Worm (Caenorhabditis elegans) whole organism, dauer: ENCODE results near the gene W06G6.9.
"Not testable (repeated sequence)": the region's sequence is repeated elsewhere in the genome, so short reads cannot be mapped to it uniquely, and the experiment has no call there.

ENCODE experiments used
- unc-62 ChIP-seq: sonication (generic microtip); optimal IDR thresholded peaks from 2 replicates; lab custom pipeline; 2017; ENCODE audit warnings: missing biosample characterization, missing genetic modification reagents, missing genetic modification characterization

The W06G6.9 gene

DNA sequence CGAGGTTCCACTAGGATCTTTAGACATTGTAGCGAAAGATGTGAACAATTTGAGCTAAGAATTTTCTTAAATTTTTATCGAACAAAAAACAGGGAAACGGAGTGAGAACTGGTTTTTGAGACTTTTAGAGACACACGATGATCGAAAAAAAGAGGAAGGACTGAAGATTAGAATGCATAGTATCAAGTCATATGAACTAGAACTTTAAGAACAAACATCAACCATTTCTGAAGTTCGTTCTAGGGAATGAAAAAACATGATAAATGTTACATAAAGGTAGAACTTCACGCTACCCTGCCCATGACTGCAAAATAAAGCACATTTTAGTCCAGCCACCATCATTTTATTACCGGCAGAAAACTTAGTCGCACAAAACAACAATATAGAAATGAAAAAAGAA is at the start of gene W06G6.9:
Gene W06G6.9 (minus strand): TSS at position 101 of the 400 bp plus-strand sequence.
- no peak for TF ChIP-seq unc-62

DNA sequence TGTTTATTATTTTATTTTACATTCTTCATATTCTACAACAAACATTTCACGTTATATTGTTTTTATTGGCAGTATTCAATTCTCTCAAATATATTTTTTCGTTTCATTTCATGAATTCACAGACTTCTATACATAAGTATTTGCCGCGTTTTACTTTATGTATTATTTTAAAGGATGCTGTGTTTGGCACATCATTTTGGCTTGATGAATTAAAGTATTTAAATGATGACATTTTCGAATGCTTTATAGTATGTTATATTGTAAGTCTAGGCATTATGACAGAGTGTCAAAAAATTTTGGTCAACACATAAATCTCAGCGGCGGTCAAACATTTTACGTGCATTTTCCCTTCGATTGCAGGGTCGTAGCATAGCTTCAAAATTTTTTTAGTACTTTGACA is 49.2 kb upstream of the W06G6.9 start:
- no peak for TF ChIP-seq unc-62

DNA sequence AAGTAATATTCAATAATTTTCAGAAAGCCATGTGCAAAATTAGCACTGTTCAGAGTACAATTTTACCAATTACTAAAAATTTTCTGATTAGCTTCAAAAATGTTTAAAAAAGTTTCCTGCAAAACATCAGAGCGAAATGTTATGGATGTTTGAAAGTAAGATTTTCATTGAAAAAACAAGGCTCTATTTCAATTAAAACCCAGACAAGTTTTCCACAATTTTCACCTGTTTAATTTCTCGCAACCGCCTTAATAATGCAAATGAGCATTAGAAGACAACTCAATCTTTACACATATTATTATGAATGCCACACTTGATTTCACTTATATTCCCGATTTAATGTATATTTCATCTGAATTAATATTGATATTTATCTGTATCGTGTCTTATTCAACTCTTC is 48.3 kb upstream of the W06G6.9 start, which contains the start of gene srz-101:
Gene srz-101 (plus strand): TSS at position 301 of the 400 bp plus-strand sequence.
- no peak for TF ChIP-seq unc-62

- TF ChIP-seq unc-62 = no peak
Observed at ce11 chrV:16693732-16694131, 47.5 kb upstream of the W06G6.9 start, which contains the start of gene srw-42. Gene srw-42, minus strand, starts transcription at chrV:16693832.

ce11 chrV:16692988-16693387 is 46.7 kb upstream of the W06G6.9 start:
- TF ChIP-seq unc-62 = no peak

DNA sequence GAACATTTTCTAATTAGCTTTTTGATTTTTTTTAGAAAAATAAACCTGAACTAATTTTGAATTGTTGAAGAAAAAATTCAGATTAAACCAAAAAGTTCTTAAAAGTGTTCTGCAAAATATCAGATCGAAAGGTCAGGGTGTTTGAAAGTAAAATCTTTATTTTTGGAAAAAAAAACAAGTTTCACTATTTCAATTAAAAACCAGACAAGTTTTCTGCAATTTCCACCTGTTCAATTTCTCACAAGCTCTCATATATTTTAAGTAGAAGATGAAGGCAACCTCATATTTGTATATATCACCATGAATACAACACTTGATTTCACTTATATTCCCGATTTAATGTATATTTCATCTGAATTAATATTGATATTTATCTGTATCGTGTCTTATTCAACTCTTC is 41.0 kb upstream of the W06G6.9 start, which contains the start of gene srz-102:
Gene srz-102 (plus strand): TSS at position 301 of the 400 bp plus-strand sequence.
- no peak for TF ChIP-seq unc-62

DNA sequence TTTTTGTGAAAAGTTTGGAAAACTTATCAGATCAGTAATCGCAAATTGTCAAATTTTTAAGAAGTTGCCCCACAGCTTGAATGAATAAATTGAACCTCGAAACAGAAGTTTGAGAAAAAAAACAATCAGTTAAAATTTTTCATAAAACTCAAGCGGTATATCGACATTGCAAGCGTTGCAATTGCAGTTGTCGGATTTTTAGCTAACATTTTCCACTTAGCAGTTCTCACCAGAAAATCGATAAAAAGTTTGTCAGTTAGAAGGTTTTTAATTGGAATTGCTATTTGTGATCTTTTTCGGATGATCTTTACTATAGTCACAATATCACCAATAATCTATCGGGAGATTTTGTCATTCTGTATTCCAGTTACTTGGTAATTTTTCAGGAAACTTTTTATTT is 39.5 kb upstream of the W06G6.9 start, which contains the start of gene srw-43:
Gene srw-43 (plus strand): TSS at position 301 of the 400 bp plus-strand sequence.
- TF ChIP-seq unc-62 = no peak

DNA sequence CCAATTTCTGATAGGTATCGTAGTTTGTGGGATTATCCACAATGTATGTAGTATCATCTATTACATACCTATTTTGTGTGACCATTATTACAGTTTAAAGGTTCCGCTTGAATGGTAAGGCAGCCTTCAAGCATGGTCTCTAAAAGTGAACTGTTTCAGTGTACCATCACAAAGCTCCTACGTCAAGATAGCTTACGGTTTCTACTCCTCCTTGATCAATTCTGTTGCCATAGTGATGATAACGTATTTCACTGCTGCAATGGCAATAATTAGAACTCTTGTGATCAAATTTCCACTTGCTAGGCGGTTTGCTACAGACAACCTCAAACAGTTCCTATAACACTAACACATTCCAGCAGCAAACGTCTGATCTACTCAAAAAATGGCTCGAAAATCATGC is 37.1 kb upstream of the W06G6.9 start:
- no peak for TF ChIP-seq unc-62

- no peak for TF ChIP-seq unc-62
Observed at ce11 chrV:16682886-16683285, 36.6 kb upstream of the W06G6.9 start, which contains the start of gene srw-36. Gene srw-36, plus strand, starts transcription at chrV:16683186.

ce11 chrV:16679981-16680380 is 33.7 kb upstream of the W06G6.9 start, which contains the start of gene srw-44:
Gene srw-44, plus strand, starts transcription at chrV:16680281.
- no peak for TF ChIP-seq unc-62

DNA sequence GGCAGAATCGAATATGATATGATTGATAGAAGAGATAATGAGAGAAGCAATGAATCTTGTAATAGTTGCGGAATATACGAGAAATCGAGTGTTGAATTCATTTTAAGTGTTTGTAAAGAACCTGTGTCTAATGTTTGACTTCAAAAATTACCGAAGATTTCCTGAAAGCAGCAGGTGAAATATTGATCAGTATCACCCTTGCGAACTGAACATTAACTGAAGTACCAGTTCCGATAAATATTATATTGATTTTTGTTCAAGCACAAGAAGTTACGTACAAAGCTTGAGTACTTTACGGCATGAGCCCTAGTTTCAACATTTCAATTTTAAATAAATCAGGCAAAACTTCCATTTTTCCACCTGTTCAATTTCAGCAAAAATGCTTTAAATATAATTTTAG is 33.0 kb upstream of the W06G6.9 start, which contains the start of gene srz-103:
Gene srz-103 (minus strand): TSS at position 101 of the 400 bp plus-strand sequence.
- no peak for TF ChIP-seq unc-62

ce11 chrV:16675553-16675952 is 29.3 kb upstream of the W06G6.9 start, which contains the start of gene srz-1:
Gene srz-1, plus strand, starts transcription at chrV:16675853.
- TF ChIP-seq unc-62 = no peak

ce11 chrV:16674399-16674798 is 28.1 kb upstream of the W06G6.9 start:
- no peak for TF ChIP-seq unc-62

DNA sequence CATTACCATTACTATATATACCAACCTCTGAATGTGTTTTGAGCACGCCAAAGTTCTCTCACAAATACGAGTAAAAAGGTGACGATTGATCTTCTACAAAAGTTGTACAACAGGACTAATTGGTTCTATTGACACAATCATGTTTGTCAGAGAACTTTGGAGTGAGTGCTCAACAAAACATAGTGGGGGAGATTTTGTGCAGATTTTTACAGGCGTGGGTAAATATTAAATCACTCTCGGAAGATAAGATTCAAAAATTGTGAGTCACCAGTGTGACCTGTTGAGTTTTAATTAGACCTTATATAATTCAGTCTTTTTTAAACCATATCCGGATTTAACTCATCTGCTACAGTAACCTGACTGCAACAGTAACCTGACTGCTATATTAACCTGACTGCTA is 25.9 kb upstream of the W06G6.9 start, which contains the start of gene F14F8.8:
Gene F14F8.8 (minus strand): TSS at position 101 of the 400 bp plus-strand sequence.
- no peak for TF ChIP-seq unc-62

DNA sequence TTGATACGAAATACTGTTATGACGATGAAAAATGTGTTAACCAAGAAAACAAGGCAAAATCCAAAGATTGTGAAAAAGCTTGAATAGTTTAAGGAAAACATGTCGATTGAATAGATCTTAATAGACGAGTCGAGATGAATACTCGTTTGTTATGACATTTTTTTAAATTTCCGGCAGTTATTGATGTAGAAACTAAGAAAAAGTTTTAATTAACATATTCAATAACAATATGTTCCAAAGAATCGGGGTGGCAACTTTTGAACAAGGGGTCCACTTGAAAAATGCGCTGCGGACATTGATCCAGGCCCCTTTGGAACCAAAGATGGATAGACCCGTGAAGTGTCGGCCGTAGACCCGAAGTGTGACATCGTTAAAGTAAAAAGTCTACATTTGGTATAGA is 24.9 kb upstream of the W06G6.9 start, which contains the start of gene str-61:
Gene str-61 (minus strand): TSS at position 101 of the 400 bp plus-strand sequence.
- no peak for TF ChIP-seq unc-62

DNA sequence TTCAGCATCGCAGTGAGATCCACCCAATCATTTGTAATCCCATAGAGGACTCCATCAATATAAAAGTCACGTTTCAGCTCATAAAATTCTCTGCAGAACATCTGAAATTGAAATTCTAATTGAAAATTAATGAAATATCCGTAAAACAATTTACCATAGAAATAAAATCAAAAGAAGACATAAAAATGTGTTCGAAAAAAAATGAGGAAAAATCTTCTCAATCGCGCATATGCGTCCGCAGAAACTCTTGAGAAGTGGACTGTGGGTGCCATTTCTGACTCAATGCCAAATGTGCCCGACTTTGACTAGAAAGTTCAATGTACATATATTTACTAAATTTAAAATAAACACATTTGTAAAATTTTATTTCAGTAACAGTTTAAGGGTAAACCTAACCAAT is 22.2 kb upstream of the W06G6.9 start, which contains the start of gene F14F8.9:
Gene F14F8.9 (minus strand): TSS at position 101 of the 400 bp plus-strand sequence.
- TF ChIP-seq unc-62 = no peak

DNA sequence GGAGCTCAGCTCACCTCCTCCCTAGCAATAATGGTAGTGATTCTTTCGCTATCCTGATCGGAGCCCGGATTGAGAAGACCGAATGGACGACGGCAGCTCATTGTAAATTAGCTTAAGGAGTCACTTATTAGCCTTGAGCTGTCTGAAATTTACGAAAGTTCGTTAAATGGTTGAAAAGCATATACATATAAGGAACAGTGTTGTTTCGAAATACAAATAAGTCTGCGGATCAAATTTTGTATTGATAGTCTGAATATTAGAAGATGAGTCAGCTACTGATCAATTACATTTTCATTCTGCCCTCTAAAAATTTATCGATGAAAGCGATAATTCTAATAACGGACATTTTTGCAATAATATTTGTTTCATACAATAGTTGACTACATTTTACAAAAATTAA is 20.4 kb upstream of the W06G6.9 start, which contains the start of gene F14F8.14:
Gene F14F8.14 (minus strand): TSS at position 101 of the 400 bp plus-strand sequence.
- TF ChIP-seq unc-62 = no peak

- TF ChIP-seq unc-62 = not testable (repeated sequence)
Observed at ce11 chrV:16660816-16661215, 14.5 kb upstream of the W06G6.9 start, which contains the start of gene Y70C5B.2. Gene Y70C5B.2, minus strand, starts transcription at chrV:16660916.
